Worm (Caenorhabditis elegans) whole organism, mixed stage, embryonic: ENCODE data around the gene T25G12.3.
A peak's percentile ranks its signal among the peaks of the same experiment; 100 is the strongest.

ENCODE experiments used
- M03D4.4 ChIP-seq: sonication (generic microtip); optimal IDR thresholded peaks from 2 replicates; lab custom pipeline; 2017; ENCODE audit warnings: mild to moderate bottlenecking, missing genetic modification characterization, missing compliant biosample characterization
- bed-3 ChIP-seq: fragments of 200-800 bp; sonication (Bioruptor generic); optimal IDR thresholded peaks from 3 replicates; lab custom pipeline; 2018; ENCODE audit warnings: mild to moderate bottlenecking, missing genetic modification characterization, moderate library complexity, missing compliant biosample characterization
- blmp-1 ChIP-seq: fragments of 150-350 bp; optimal IDR thresholded peaks from 2 replicates; lab custom pipeline; 2014; ENCODE audit warnings: missing biosample characterization, missing genetic modification characterization
- ceh-39 ChIP-seq: fragments of 150-350 bp; optimal IDR thresholded peaks from 2 replicates; lab custom pipeline; 2014; ENCODE audit warnings: missing biosample characterization, missing genetic modification characterization
- ceh-83 ChIP-seq: fragments of 200-800 bp; sonication (Bioruptor generic); optimal IDR thresholded peaks from 2 replicates; lab custom pipeline; 2018; ENCODE audit warnings: mild to moderate bottlenecking, missing genetic modification characterization, missing compliant biosample characterization
- ces-1 ChIP-seq: fragments of 150-350 bp; optimal IDR thresholded peaks from 2 replicates; lab custom pipeline; 2014; ENCODE audit warnings: missing biosample characterization, missing genetic modification reagents, missing genetic modification characterization
- cnd-1 ChIP-seq: fragments of 200-800 bp; sonication (Bioruptor generic); optimal IDR thresholded peaks from 2 replicates; lab custom pipeline; 2018; ENCODE audit warnings: mild to moderate bottlenecking, missing genetic modification characterization, missing compliant biosample characterization
- drap-1 ChIP-seq: fragments of 200-800 bp; sonication (Bioruptor generic); optimal IDR thresholded peaks from 3 replicates; lab custom pipeline; 2018; ENCODE audit warnings: mild to moderate bottlenecking, missing genetic modification characterization, missing compliant biosample characterization
- elt-1 ChIP-seq: sonication (generic microtip); optimal IDR thresholded peaks from 2 replicates; lab custom pipeline; 2017; ENCODE audit warnings: missing genetic modification characterization, mild to moderate bottlenecking, missing compliant biosample characterization, antibody characterized with exemption, moderate library complexity, borderline replicate concordance; ENCODE audit not compliant: insufficient read depth
- elt-3 ChIP-seq: fragments of 150-350 bp; optimal IDR thresholded peaks from 2 replicates; lab custom pipeline; 2014; ENCODE audit warnings: missing biosample characterization, missing genetic modification characterization
- flh-1 ChIP-seq: fragments of 200-800 bp; sonication (Bioruptor generic); optimal IDR thresholded peaks from 2 replicates; lab custom pipeline; 2018; ENCODE audit warnings: mild to moderate bottlenecking, missing genetic modification characterization, moderate library complexity, missing compliant biosample characterization
- hlh-1 ChIP-seq: fragments of 150-350 bp; optimal IDR thresholded peaks from 2 replicates; lab custom pipeline; 2014; ENCODE audit warnings: missing biosample characterization, missing genetic modification reagents, missing genetic modification characterization
- lin-13 ChIP-seq: fragments of 150-350 bp; optimal IDR thresholded peaks from 2 replicates; lab custom pipeline; 2014; ENCODE audit warnings: missing biosample characterization, missing genetic modification characterization
- lin-32 ChIP-seq: fragments of 200-800 bp; sonication (Bioruptor generic); optimal IDR thresholded peaks from 2 replicates; lab custom pipeline; 2018; ENCODE audit warnings: mild to moderate bottlenecking, missing genetic modification characterization, missing compliant biosample characterization
- lsy-2 ChIP-seq: fragments of 150-350 bp; optimal IDR thresholded peaks from 2 replicates; lab custom pipeline; 2014; ENCODE audit warnings: missing biosample characterization, missing genetic modification characterization
- mab-5 ChIP-seq: fragments of 150-350 bp; optimal IDR thresholded peaks from 2 replicates; lab custom pipeline; 2014; ENCODE audit warnings: missing biosample characterization, missing genetic modification characterization
- mep-1 ChIP-seq: fragments of 150-350 bp; optimal IDR thresholded peaks from 2 replicates; lab custom pipeline; 2017; ENCODE audit warnings: missing biosample characterization, missing genetic modification reagents, missing genetic modification characterization, inconsistent platforms
- mls-2 ChIP-seq: sonication (generic microtip); optimal IDR thresholded peaks from 2 replicates; lab custom pipeline; 2016; ENCODE audit warnings: mild to moderate bottlenecking, missing genetic modification characterization, moderate library complexity, missing compliant biosample characterization
- nhr-12 ChIP-seq: fragments of 150-350 bp; optimal IDR thresholded peaks from 2 replicates; lab custom pipeline; 2014; ENCODE audit warnings: missing biosample characterization, missing genetic modification characterization
- nhr-2 ChIP-seq: fragments of 150-350 bp; optimal IDR thresholded peaks from 2 replicates; lab custom pipeline; 2014; ENCODE audit warnings: missing biosample characterization, missing genetic modification characterization
- nhr-237 ChIP-seq: fragments of 150-350 bp; optimal IDR thresholded peaks from 2 replicates; lab custom pipeline; 2014; ENCODE audit warnings: missing biosample characterization, missing genetic modification characterization
- nhr-28 ChIP-seq: fragments of 150-350 bp; optimal IDR thresholded peaks from 2 replicates; lab custom pipeline; 2014; ENCODE audit warnings: missing biosample characterization, missing genetic modification characterization
- nhr-76 ChIP-seq: sonication (generic microtip); optimal IDR thresholded peaks from 2 replicates; lab custom pipeline; 2017; ENCODE audit warnings: missing biosample characterization, missing genetic modification characterization
- pha-4 ChIP-seq: fragments of 150-350 bp; optimal IDR thresholded peaks from 2 replicates; lab custom pipeline; 2018; ENCODE audit warnings: missing biosample characterization, missing genetic modification reagents, missing genetic modification characterization
- sem-2 ChIP-seq: fragments of 200-800 bp; sonication (Bioruptor generic); optimal IDR thresholded peaks from 2 replicates; lab custom pipeline; 2018; ENCODE audit warnings: mild to moderate bottlenecking, missing genetic modification characterization, missing compliant biosample characterization
- sptf-1 ChIP-seq: sonication (generic microtip); optimal IDR thresholded peaks from 2 replicates; lab custom pipeline; 2017; ENCODE audit warnings: mild to moderate bottlenecking, missing genetic modification characterization, moderate library complexity, missing compliant biosample characterization
- tbx-8 ChIP-seq: fragments of 200-800 bp; sonication (Bioruptor generic); optimal IDR thresholded peaks from 2 replicates; lab custom pipeline; 2018; ENCODE audit warnings: mild to moderate bottlenecking, missing genetic modification characterization, moderate library complexity, missing compliant biosample characterization
- unc-120 ChIP-seq: sonication (generic microtip); optimal IDR thresholded peaks from 2 replicates; lab custom pipeline; 2017; ENCODE audit warnings: missing genetic modification characterization, missing compliant biosample characterization; ENCODE audit not compliant: poor library complexity, severe bottlenecking
- unc-39 ChIP-seq: fragments of 150-350 bp; optimal IDR thresholded peaks from 2 replicates; lab custom pipeline; 2014; ENCODE audit warnings: missing biosample characterization, missing genetic modification characterization
- zip-8 ChIP-seq: fragments of 150-350 bp; optimal IDR thresholded peaks from 2 replicates; lab custom pipeline; 2014; ENCODE audit warnings: missing biosample characterization, missing genetic modification characterization
- ztf-11 ChIP-seq: fragments of 150-350 bp; optimal IDR thresholded peaks from 2 replicates; lab custom pipeline; 2014; ENCODE audit warnings: missing biosample characterization, missing genetic modification characterization

T25G12.3 gene

ce11 chrX:17231348-17231747 is at the start of gene T25G12.3:
Gene T25G12.3, plus strand, starts transcription at chrX:17231648.
- TF ChIP-seq ztf-11 (tag; lab: Kevin White, UChicago) (no peak), nhr-76 (tag; lab: Kevin White, UChicago) (no peak), cnd-1 (tag; lab: Kevin White, UChicago) (no peak), elt-1 (tag; lab: Kevin White, UChicago) (no peak), unc-120 (tag; lab: Kevin White, UChicago) (no peak)

- TF ChIP-seq nhr-12 (tag; lab: Kevin White, UChicago) (no peak), ceh-39 (tag; lab: Kevin White, UChicago) (no peak), M03D4.4 (tag; lab: Kevin White, UChicago) (peak; percentile 1), mep-1 (tag; lab: Kevin White, UChicago) (peak; percentile 59), nhr-28 (tag; lab: Kevin White, UChicago) (no peak), unc-120 (tag; lab: Kevin White, UChicago) (peak; percentile 52), hlh-1 (peak; percentile 48), sptf-1 (tag; lab: Kevin White, UChicago) (peak; percentile 53), nhr-237 (peak; percentile 80), lin-13 (tag; lab: Kevin White, UChicago) (peak; percentile 45), ces-1 (peak; percentile 69), blmp-1 (no peak), elt-3 (tag; lab: Kevin White, UChicago) (peak; percentile 21), pha-4 (tag; lab: Kevin White, UChicago) (peak; percentile 92), lsy-2 (tag; lab: Kevin White, UChicago) (peak; percentile 38), cnd-1 (tag; lab: Kevin White, UChicago) (no peak), drap-1 (GFP tag; lab: Kevin White, UChicago) (peak; percentile 51)
These were observed 47.1 kb upstream of the T25G12.3 start for ce11 chrX:17184363-17184762.

DNA sequence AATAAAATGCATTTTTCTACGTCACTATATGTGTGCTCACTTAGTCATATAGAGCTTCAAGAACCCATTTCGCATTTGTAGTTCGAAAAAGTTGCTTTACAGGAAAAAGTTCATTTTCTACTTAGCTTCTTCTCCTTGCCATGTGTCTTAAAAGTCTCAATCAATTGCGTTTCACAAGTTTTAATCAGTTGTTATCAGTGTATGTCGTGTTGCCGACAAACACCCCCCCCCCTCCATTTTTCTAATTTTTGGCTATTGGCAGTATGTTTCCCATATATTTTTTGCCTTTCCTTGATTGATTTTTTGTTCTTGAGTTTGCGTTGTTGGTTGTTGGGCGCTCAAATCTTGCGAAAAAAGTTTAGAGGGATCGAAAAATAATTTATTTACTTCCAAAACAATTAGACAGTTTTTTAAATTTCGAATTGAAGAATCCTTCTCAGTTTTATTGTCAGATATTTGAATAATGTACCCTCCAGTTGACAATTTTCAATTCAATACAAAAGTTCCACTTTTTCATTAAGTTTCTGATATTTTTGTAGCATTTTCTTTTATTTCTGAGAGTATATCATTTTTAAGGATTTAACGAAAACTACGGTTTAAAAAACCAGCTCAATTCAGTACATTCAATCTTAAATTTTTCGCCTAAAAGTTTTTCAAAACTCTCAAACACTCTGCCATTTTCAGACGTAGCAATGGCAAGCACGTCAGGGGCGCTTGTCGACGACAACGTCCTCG is 45.6 kb upstream of the T25G12.3 start, which contains the start of gene sid-3:
sid-3 (plus strand) TSS at position 685 of the 735 bp plus-strand sequence.
- TF ChIP-seq drap-1 (GFP tag; lab: Kevin White, UChicago) = no peak
- no peak for TF ChIP-seq mls-2 (tag; lab: Kevin White, UChicago)
- TF ChIP-seq flh-1 (GFP tag; lab: Kevin White, UChicago) = no peak
- TF ChIP-seq blmp-1 = no peak
- TF ChIP-seq bed-3 (GFP tag; lab: Kevin White, UChicago) = no peak
- no peak for TF ChIP-seq mab-5 (tag; lab: Kevin White, UChicago)
- no peak for TF ChIP-seq tbx-8 (GFP tag; lab: Kevin White, UChicago)
- TF ChIP-seq unc-39 = no peak
- TF ChIP-seq elt-1 (tag; lab: Kevin White, UChicago) = no peak
- no peak for TF ChIP-seq ceh-83
- no peak for TF ChIP-seq ceh-39 (tag; lab: Kevin White, UChicago)
- no peak for TF ChIP-seq hlh-1
- TF ChIP-seq M03D4.4 (tag; lab: Kevin White, UChicago) = no peak
- TF ChIP-seq lin-13 (tag; lab: Kevin White, UChicago) = no peak
- no peak for TF ChIP-seq nhr-2 (tag; lab: Kevin White, UChicago)
- no peak for TF ChIP-seq lin-32 (GFP tag; lab: Kevin White, UChicago)

- TF ChIP-seq unc-39 (no peak), nhr-12 (tag; lab: Kevin White, UChicago) (no peak), sem-2 (GFP tag; lab: Kevin White, UChicago) (no peak), unc-120 (tag; lab: Kevin White, UChicago) (no peak), drap-1 (GFP tag; lab: Kevin White, UChicago) (no peak), ztf-11 (tag; lab: Kevin White, UChicago) (no peak), nhr-2 (tag; lab: Kevin White, UChicago) (no peak), flh-1 (GFP tag; lab: Kevin White, UChicago) (no peak), mab-5 (tag; lab: Kevin White, UChicago) (no peak), nhr-28 (tag; lab: Kevin White, UChicago) (no peak), lsy-2 (tag; lab: Kevin White, UChicago) (no peak), sptf-1 (tag; lab: Kevin White, UChicago) (no peak), elt-3 (tag; lab: Kevin White, UChicago) (no peak), hlh-1 (no peak), ces-1 (no peak), zip-8 (tag; lab: Kevin White, UChicago) (no peak)
These were observed 36.4 kb upstream of the T25G12.3 start, which contains the start of gene B0302.5 for ce11 chrX:17195080-17195479. Gene B0302.5, minus strand, starts transcription at chrX:17195137.
